Worm (Caenorhabditis elegans): Measurements from ENCODE around the gene dlc-5.

DNA sequence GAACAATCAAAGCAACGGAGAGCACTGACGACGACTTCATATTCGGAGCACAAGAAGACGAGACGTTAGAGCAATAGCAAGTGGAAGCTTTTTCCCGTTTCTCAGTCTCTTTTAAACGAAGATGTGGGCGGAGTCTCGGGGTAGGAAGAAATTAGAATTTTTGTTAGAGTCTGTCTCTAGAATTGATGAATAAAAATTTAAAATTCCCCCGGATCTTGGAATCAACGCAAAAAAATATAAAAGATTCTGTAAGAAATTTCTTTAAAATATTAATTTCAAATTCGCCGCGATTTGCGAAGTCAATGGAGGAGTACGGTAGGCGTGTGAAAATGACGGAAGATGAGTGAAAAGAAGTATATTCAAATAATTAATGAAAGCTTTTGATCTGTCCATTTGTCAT, 24.5 kb upstream of the dlc-5 start, which contains the start of gene nlp-71:
- TF ChIP-seq snpc-4 (tag; optimal IDR thresholded peaks at IDR 0.05) = no peak
- no peak for TF ChIP-seq elt-2 (tag; optimal IDR thresholded peaks at IDR 0.05)
- no peak for TF ChIP-seq nhr-67 (tag; optimal IDR thresholded peaks at IDR 0.05)
